Fruit fly (Drosophila melanogaster): ENCODE results near the gene CG16711.

CG16711 gene

dm6 chr3L:9718929-9719328 is 14.8 kb downstream of the CG16711 start, which contains the start of the genes CG18178 and CG14174 (continued):
- TF ChIP-seq CG4730 (GFP tag; IDR thresholded peaks at IDR 0.05) (no peak; the same call in 1 of the 2 replicates), CG7271 (tag; optimal IDR thresholded peaks at IDR 0.05) (no peak), fru (optimal IDR thresholded peaks at IDR 0.05) (no peak), Optix (GFP tag; IDR thresholded peaks at IDR 0.05) (no peak), seq (GFP tag; IDR thresholded peaks at IDR 0.05) (0 out of 2 replicates have a peak, but pooled peaks have one; percentile 20), CG17568 (GFP tag; optimal IDR thresholded peaks at IDR 0.05) (no peak), CG1603 (tag; optimal IDR thresholded peaks at IDR 0.05) (no peak), shn (GFP tag; optimal IDR thresholded peaks at IDR 0.05) (no peak), CG10147 (GFP tag; optimal IDR thresholded peaks at IDR 0.05) (peak; percentile 80), CG3407 (GFP tag; optimal IDR thresholded peaks at IDR 0.05) (no peak), CG15479 (GFP tag; optimal IDR thresholded peaks at IDR 0.05) (no peak), CG6689 (GFP tag; IDR thresholded peaks at IDR 0.05) (peak; percentile 67), inv (GFP tag; IDR thresholded peaks at IDR 0.05; ENCODE audit: partially characterized antibody) (peak; percentile 34; the same call in 1 of the 2 replicates), dimm (GFP tag; IDR thresholded peaks at IDR 0.05) (no peak), exex (tag; optimal IDR thresholded peaks at IDR 0.05) (peak; percentile 22), org-1 (GFP tag; optimal IDR thresholded peaks at IDR 0.05) (no peak), CG12391 (tag; optimal IDR thresholded peaks at IDR 0.05) (peak; percentile 89), Ptx1 (GFP tag; IDR thresholded peaks at IDR 0.05) (peak; percentile 66), CG4328 (GFP tag; optimal IDR thresholded peaks at IDR 0.05) (peak; percentile 35), CG16813 (GFP tag; IDR thresholded peaks at IDR 0.05; ENCODE audit: partially characterized antibody) (peak; percentile 45; the same call in 2 of the 3 replicates), luna (GFP tag; optimal IDR thresholded peaks at IDR 0.05) (no peak), dati (GFP tag; IDR thresholded peaks at IDR 0.05) (no peak), tll (GFP tag; optimal IDR thresholded peaks at IDR 0.05) (no peak), NFAT (GFP tag; IDR thresholded peaks at IDR 0.05) (no peak), Xbp1 (GFP tag; optimal IDR thresholded peaks at IDR 0.05) (peak; percentile 75), Dip3 (GFP tag; optimal IDR thresholded peaks at IDR 0.05) (no peak), CG8290 (GFP tag; optimal IDR thresholded peaks at IDR 0.05) (peak; percentile 65), CG8290 (tag; optimal IDR thresholded peaks at IDR 0.05) (no peak), bsh (GFP tag; optimal IDR thresholded peaks at IDR 0.05) (peak in 1 of 2 experiments; percentile 72), BEAF-32 (GFP tag; optimal IDR thresholded peaks at IDR 0.05) (peak; percentile 61), lbe (GFP tag; optimal IDR thresholded peaks at IDR 0.05) (peak; percentile 51), CG34376 (GFP tag; optimal IDR thresholded peaks at IDR 0.05) (peak; percentile 32), Atf-2 (GFP tag; optimal IDR thresholded peaks at IDR 0.05) (no peak), Nf-YB (GFP tag; optimal IDR thresholded peaks at IDR 0.05) (peak; percentile 50), CG3838 (GFP tag; optimal IDR thresholded peaks at IDR 0.05) (no peak), slp2 (GFP tag; optimal IDR thresholded peaks at IDR 0.05) (no peak), CG12236 (GFP tag; optimal IDR thresholded peaks at IDR 0.05) (no peak), CG18476 (GFP tag; optimal IDR thresholded peaks at IDR 0.05) (peak; percentile 38), HLH54F (GFP tag; optimal IDR thresholded peaks at IDR 0.05) (no peak), CoRest (tag; optimal IDR thresholded peaks at IDR 0.05) (peak; percentile 87), vfl (GFP tag; optimal IDR thresholded peaks at IDR 0.05) (no peak), CG9215 (GFP tag; IDR thresholded peaks at IDR 0.05) (peak; percentile 36), Hr3 (GFP tag; optimal IDR thresholded peaks at IDR 0.05) (peak; percentile 66), Antp (GFP tag; optimal IDR thresholded peaks at IDR 0.05) (no peak), zfh2 (GFP tag; optimal IDR thresholded peaks at IDR 0.05) (no peak), CG11560 (tag; IDR thresholded peaks at IDR 0.05) (no peak), Gsc (GFP tag; IDR thresholded peaks at IDR 0.05) (no peak), CG2678 (tag; optimal IDR thresholded peaks at IDR 0.05) (peak; percentile 74), CG12219 (GFP tag; optimal IDR thresholded peaks at IDR 0.05) (peak; percentile 26), CG12744 (GFP tag; optimal IDR thresholded peaks at IDR 0.05) (no peak), eve (GFP tag; optimal IDR thresholded peaks at IDR 0.05) (no peak), CG9609 (GFP tag; optimal IDR thresholded peaks at IDR 0.05) (no peak)

Measured in whole organism, embryonic.